Fruit fly (Drosophila melanogaster) whole organism, pupa: ENCODE measurements around the gene RecQ5.
A peak's percentile ranks its signal among the peaks of the same experiment; 100 is the strongest.

Experiments used
- CG10348 ChIP-seq: fragments of 200-800 bp; sonication (Bioruptor generic); IDR thresholded peaks from 2 replicates; pipeline ENCODE4 v1.3.6; 2022; ENCODE audit warnings: missing biosample characterization, missing genetic modification characterization
- CG12605 ChIP-seq: fragments of 200-800 bp; sonication (Bioruptor generic); IDR thresholded peaks from 2 replicates; pipeline ENCODE4 v1.3.6; 2022; ENCODE audit warnings: missing biosample characterization, missing genetic modification characterization
- CG13204 ChIP-seq: fragments of 200-800 bp; sonication (Bioruptor generic); optimal IDR thresholded peaks from 2 replicates; lab custom pipeline; 2018; ENCODE audit warnings: missing biosample characterization, mild to moderate bottlenecking, missing genetic modification characterization, moderate library complexity
- CG14655 ChIP-seq: fragments of 200-800 bp; sonication (Bioruptor generic); optimal IDR thresholded peaks from 3 replicates; lab custom pipeline; 2017; ENCODE audit warnings: mild to moderate bottlenecking, missing biosample characterization, missing genetic modification reagents, missing genetic modification characterization
- CG15710 ChIP-seq: fragments of 200-800 bp; sonication (Bioruptor generic); optimal IDR thresholded peaks from 2 replicates; lab custom pipeline; 2018; ENCODE audit warnings: missing biosample characterization, mild to moderate bottlenecking, missing genetic modification characterization, moderate library complexity
- CG17806 ChIP-seq: fragments of 200-800 bp; sonication (Bioruptor generic); optimal IDR thresholded peaks from 2 replicates; lab custom pipeline; 2018; ENCODE audit warnings: missing biosample characterization, mild to moderate bottlenecking, missing genetic modification characterization, moderate library complexity
- CG8159 ChIP-seq: fragments of 200-800 bp; sonication (Bioruptor generic); optimal IDR thresholded peaks from 3 replicates; lab custom pipeline; 2018; ENCODE audit warnings: missing biosample characterization, mild to moderate bottlenecking, missing genetic modification characterization, moderate library complexity
- D1 ChIP-seq: fragments of 200-800 bp; sonication (Bioruptor generic); optimal IDR thresholded peaks from 2 replicates; lab custom pipeline; 2018; ENCODE audit warnings: missing biosample characterization, mild to moderate bottlenecking, missing genetic modification characterization, moderate library complexity
- EcR ChIP-seq: fragments of 200-800 bp; sonication (Bioruptor generic); optimal IDR thresholded peaks from 3 replicates; lab custom pipeline; 2019; ENCODE audit warnings: missing biosample characterization, missing genetic modification characterization, mild to moderate bottlenecking, moderate library complexity, missing genetic modification reagents
- Ets98B ChIP-seq: fragments of 200-800 bp; sonication (Bioruptor generic); IDR thresholded peaks from 2 replicates; pipeline ENCODE4 v1.3.6; 2022; ENCODE audit warnings: missing biosample characterization, missing genetic modification characterization
- Pif1A ChIP-seq: fragments of 200-800 bp; sonication (Bioruptor generic); optimal IDR thresholded peaks from 3 replicates; lab custom pipeline; 2016; ENCODE audit warnings: missing biosample characterization, missing genetic modification characterization
- gl ChIP-seq: fragments of 200-800 bp; sonication (Bioruptor generic); optimal IDR thresholded peaks from 2 replicates; lab custom pipeline; 2018; ENCODE audit warnings: missing biosample characterization, mild to moderate bottlenecking, missing genetic modification characterization
- rn ChIP-seq: fragments of 200-800 bp; sonication (Bioruptor generic); IDR thresholded peaks from 2 replicates; pipeline ENCODE4 v1.3.6; 2022; ENCODE audit warnings: missing biosample characterization, missing genetic modification characterization

DNA sequence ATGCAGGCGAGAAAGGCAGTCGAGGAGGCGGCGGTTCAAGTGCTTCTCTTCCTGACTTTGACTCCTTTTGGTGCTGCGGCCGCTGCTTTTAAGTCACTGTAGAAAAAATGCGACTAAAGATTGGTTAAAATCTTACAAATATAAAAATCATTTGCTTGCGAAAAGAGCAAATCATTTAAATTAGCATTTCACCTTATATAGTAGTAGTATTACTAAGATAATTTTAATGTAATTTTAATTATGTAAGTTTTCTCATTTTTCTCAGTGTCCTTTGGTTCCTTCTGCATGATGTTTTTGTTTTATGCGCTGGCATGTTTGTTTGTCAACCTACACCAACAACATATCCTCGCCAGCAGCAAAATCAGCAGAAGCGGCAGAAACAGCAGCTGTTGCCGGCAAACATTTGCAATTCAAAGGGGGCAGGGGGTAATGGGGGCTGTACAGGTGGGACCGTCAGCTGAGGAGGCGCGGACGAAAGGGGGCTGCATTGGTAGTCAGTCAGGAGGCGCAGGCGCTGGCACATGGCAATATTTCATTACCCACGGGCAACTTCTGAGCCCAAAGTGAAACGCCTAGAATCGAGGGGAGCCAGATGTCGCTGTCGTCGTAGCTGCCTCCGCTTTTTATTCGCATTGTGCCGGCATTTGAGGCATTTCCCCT lies 15.5 kb upstream of the RecQ5 start:
- TF ChIP-seq Ets98B (GFP tag; lab: Robert Waterston, UW): peak; percentile 57
- peak; percentile 77 for TF ChIP-seq CG12605
- peak; percentile 81 for TF ChIP-seq CG14655
- peak; percentile 69 for TF ChIP-seq Pif1A
- no peak for TF ChIP-seq CG10348 (GFP tag; lab: Robert Waterston, UW)
- TF ChIP-seq CG8159: peak; percentile 86
- TF ChIP-seq CG17806 (tag; lab: Kevin White, UChicago): peak; percentile 85
- peak; percentile 58 for TF ChIP-seq D1 (tag; lab: Kevin White, UChicago)
- TF ChIP-seq gl (tag; lab: Kevin White, UChicago): peak; percentile 39
- TF ChIP-seq EcR (GFP tag; lab: Kevin White, UChicago): peak; percentile 9
- peak; percentile 82 for TF ChIP-seq CG15710
- no peak for TF ChIP-seq rn (GFP tag; lab: Robert Waterston, UW)
- peak; percentile 62 for TF ChIP-seq CG13204 (GFP tag; lab: Kevin White, UChicago)
